Worm (Caenorhabditis elegans) whole organism, young adult: Measurements from ENCODE around the gene slc-30A9.

Experiments
- C06A6.2 ChIP-seq: fragments of 200-800 bp; sonication (Bioruptor generic); conservative IDR thresholded peaks from 2 replicates; pipeline ENCODE4 v1.3.6; 2022; ENCODE audit warnings: missing genetic modification characterization, missing compliant biosample characterization
- nfya-1 ChIP-seq: sonication (generic microtip); optimal IDR thresholded peaks from 2 replicates; lab custom pipeline; 2017; ENCODE audit warnings: antibody characterized with exemption, missing compliant biosample characterization, missing genetic modification characterization, borderline replicate concordance; ENCODE audit not compliant: insufficient read depth
- nhr-80 ChIP-seq: sonication (generic microtip); optimal IDR thresholded peaks from 2 replicates; lab custom pipeline; 2016; ENCODE audit warnings: missing genetic modification characterization, missing compliant biosample characterization
- ztf-26 ChIP-seq: sonication (generic microtip); optimal IDR thresholded peaks from 2 replicates; lab custom pipeline; 2017; ENCODE audit warnings: missing genetic modification characterization, missing compliant biosample characterization

- TF ChIP-seq ztf-26 (tag; lab: Kevin White, UChicago) (no peak), nfya-1 (tag; lab: Kevin White, UChicago) (no peak), nhr-80 (no peak), C06A6.2 (GFP tag; lab: Robert Waterston, UW) (no peak)
These were observed 20.6 kb downstream of the slc-30A9 start for ce11 chrIII:2678017-2678416.
